Fruit fly (Drosophila melanogaster) whole organism, embryonic: ENCODE measurements around the gene Mtr3.
A peak's percentile ranks its signal among the peaks of the same experiment; 100 is the strongest.

Experiments used
- Adf1 ChIP-seq: fragments of 200-800 bp; sonication (Bioruptor generic); IDR thresholded peaks from 2 replicates; pipeline ENCODE4 v1.3.6; 2022; ENCODE audit warnings: missing biosample characterization, missing genetic modification characterization
- Aef1 ChIP-seq: fragments of 200-800 bp; sonication (Bioruptor generic); IDR thresholded peaks from 3 replicates; pipeline ENCODE4 v1.3.6; 2022; ENCODE audit warnings: missing biosample characterization, missing genetic modification characterization
- Atf3 ChIP-seq: fragments of 200-800 bp; sonication (Bioruptor generic); optimal IDR thresholded peaks from 3 replicates; lab custom pipeline; 2016; ENCODE audit warnings: missing biosample characterization, missing genetic modification characterization
- Atf6 ChIP-seq: fragments of 200-800 bp; sonication (Bioruptor generic); IDR thresholded peaks from 2 replicates; pipeline ENCODE4 v1.3.6; 2022; ENCODE audit warnings: missing biosample characterization, missing genetic modification characterization
- BtbVII ChIP-seq: fragments of 200-800 bp; sonication (Bioruptor generic); optimal IDR thresholded peaks from 3 replicates; lab custom pipeline; 2017; ENCODE audit warnings: missing biosample characterization, mild to moderate bottlenecking, missing genetic modification characterization
- Bteb2 ChIP-seq: fragments of 200-800 bp; sonication (Bioruptor generic); optimal IDR thresholded peaks from 2 replicates; lab custom pipeline; 2016; ENCODE audit warnings: missing biosample characterization, missing genetic modification characterization
- CG10147 ChIP-seq: fragments of 200-800 bp; sonication (Bioruptor generic); optimal IDR thresholded peaks from 2 replicates; lab custom pipeline; 2019; ENCODE audit warnings: missing biosample characterization, mild to moderate bottlenecking, missing genetic modification characterization, moderate library complexity
- CG10209 ChIP-seq: fragments of 200-800 bp; sonication (Bioruptor generic); optimal IDR thresholded peaks from 3 replicates; lab custom pipeline; 2017; ENCODE audit warnings: missing biosample characterization, mild to moderate bottlenecking, missing genetic modification characterization, missing genetic modification reagents
- CG11560 ChIP-seq: fragments of 200-800 bp; sonication (Bioruptor generic); IDR thresholded peaks from 3 replicates; pipeline ENCODE4 v1.3.6; 2022; ENCODE audit warnings: missing biosample characterization, missing genetic modification characterization
- CG12071 ChIP-seq: fragments of 200-800 bp; sonication (Bioruptor generic); optimal IDR thresholded peaks from 3 replicates; lab custom pipeline; 2018; ENCODE audit warnings: missing biosample characterization, mild to moderate bottlenecking, missing genetic modification characterization
- CG12104 ChIP-seq: fragments of 200-800 bp; sonication (Bioruptor generic); optimal IDR thresholded peaks from 3 replicates; lab custom pipeline; 2016; ENCODE audit warnings: missing biosample characterization, missing genetic modification characterization
- CG12299 ChIP-seq: fragments of 200-800 bp; sonication (Bioruptor generic); optimal IDR thresholded peaks from 2 replicates; lab custom pipeline; 2018; ENCODE audit warnings: missing biosample characterization, mild to moderate bottlenecking, missing genetic modification characterization
- CG1233 ChIP-seq: fragments of 200-800 bp; sonication (Bioruptor generic); optimal IDR thresholded peaks from 4 replicates; lab custom pipeline; 2018; ENCODE audit warnings: missing biosample characterization, mild to moderate bottlenecking, missing genetic modification characterization
- CG12769 ChIP-seq: fragments of 200-800 bp; sonication (Bioruptor generic); optimal IDR thresholded peaks from 2 replicates; lab custom pipeline; 2019; ENCODE audit warnings: missing biosample characterization, mild to moderate bottlenecking, missing genetic modification characterization, moderate library complexity
- CG16863 ChIP-seq: fragments of 200-800 bp; sonication (Bioruptor generic); optimal IDR thresholded peaks from 3 replicates; lab custom pipeline; 2016; ENCODE audit warnings: missing biosample characterization, missing genetic modification characterization
- CG18619 ChIP-seq: fragments of 200-800 bp; sonication (Bioruptor generic); optimal IDR thresholded peaks from 3 replicates; lab custom pipeline; 2017; ENCODE audit warnings: missing biosample characterization, mild to moderate bottlenecking, missing genetic modification characterization
- CG30431 ChIP-seq: fragments of 200-800 bp; sonication (Bioruptor generic); optimal IDR thresholded peaks from 2 replicates; lab custom pipeline; 2017; ENCODE audit warnings: missing biosample characterization, missing genetic modification characterization
- CG31365 ChIP-seq: fragments of 200-800 bp; sonication (Bioruptor generic); optimal IDR thresholded peaks from 2 replicates; lab custom pipeline; 2018; ENCODE audit warnings: missing biosample characterization, mild to moderate bottlenecking, missing genetic modification characterization
- CG4424 ChIP-seq: fragments of 200-800 bp; sonication (Bioruptor generic); optimal IDR thresholded peaks from 3 replicates; lab custom pipeline; 2016; ENCODE audit warnings: missing biosample characterization, missing genetic modification characterization
- CG5245 ChIP-seq: fragments of 200-800 bp; sonication (Bioruptor generic); optimal IDR thresholded peaks from 3 replicates; lab custom pipeline; 2016; ENCODE audit warnings: missing biosample characterization, missing genetic modification characterization
- CG7357 ChIP-seq: fragments of 200-800 bp; sonication (Bioruptor generic); IDR thresholded peaks from 3 replicates; pipeline ENCODE4 v1.3.6; 2022; ENCODE audit warnings: missing biosample characterization, missing genetic modification characterization
- Dbx ChIP-seq: fragments of 200-800 bp; sonication (Bioruptor generic); IDR thresholded peaks from 3 replicates; pipeline ENCODE4 v1.3.6; 2022; ENCODE audit warnings: missing biosample characterization, missing genetic modification characterization
- Dek ChIP-seq: fragments of 200-800 bp; sonication (Bioruptor generic); optimal IDR thresholded peaks from 3 replicates; lab custom pipeline; 2019; ENCODE audit warnings: missing biosample characterization, mild to moderate bottlenecking, missing genetic modification characterization, moderate library complexity
- Dref ChIP-seq: fragments of 200-800 bp; sonication (Bioruptor generic); IDR thresholded peaks from 2 replicates; pipeline ENCODE4 v1.3.6; 2022; ENCODE audit warnings: missing biosample characterization, missing genetic modification characterization
- Eip74EF ChIP-seq, 2 experiments: fragments of 200-800 bp in 1 of 2; fragments of >200 bp in 1 of 2; sonication (Bioruptor generic) in 1 of 2; optimal IDR thresholded peaks; 2 replicates each; lab custom pipeline; 2017 to 2019; ENCODE audit warnings: missing biosample characterization in 2 of 2, missing genetic modification characterization in 2 of 2, mild to moderate bottlenecking in 1 of 2, moderate library complexity in 1 of 2
- Fer2 ChIP-seq: fragments of 200-800 bp; sonication (Bioruptor generic); optimal IDR thresholded peaks from 2 replicates; lab custom pipeline; 2018; ENCODE audit warnings: missing biosample characterization, mild to moderate bottlenecking, missing genetic modification characterization, moderate library complexity
- Hand ChIP-seq: fragments of 200-800 bp; sonication (Bioruptor generic); optimal IDR thresholded peaks from 2 replicates; lab custom pipeline; 2017; ENCODE audit warnings: mild to moderate bottlenecking, missing biosample characterization, missing genetic modification reagents, missing genetic modification characterization
- Nf-YB ChIP-seq: fragments of 200-800 bp; sonication (Bioruptor generic); optimal IDR thresholded peaks from 3 replicates; lab custom pipeline; 2019; ENCODE audit warnings: missing biosample characterization, mild to moderate bottlenecking, missing genetic modification characterization, moderate library complexity
- Rfx ChIP-seq: fragments of 200-800 bp; sonication (Bioruptor generic); IDR thresholded peaks from 2 replicates; pipeline ENCODE4 v1.3.6; 2022; ENCODE audit warnings: missing biosample characterization, missing genetic modification characterization
- Sox100B ChIP-seq: fragments of 200-800 bp; sonication (Bioruptor generic); optimal IDR thresholded peaks from 3 replicates; lab custom pipeline; 2018; ENCODE audit warnings: missing biosample characterization, mild to moderate bottlenecking, missing genetic modification characterization
- abd-A ChIP-seq: fragments of 200-800 bp; sonication (Bioruptor generic); optimal IDR thresholded peaks from 3 replicates; lab custom pipeline; 2019; ENCODE audit warnings: missing biosample characterization, mild to moderate bottlenecking, missing genetic modification characterization, moderate library complexity
- ase ChIP-seq: fragments of 200-800 bp; sonication (Bioruptor generic); IDR thresholded peaks from 3 replicates; pipeline ENCODE4 v1.3.6; 2022; ENCODE audit warnings: missing biosample characterization, missing genetic modification characterization
- ci ChIP-seq: fragments of 200-800 bp; sonication (Bioruptor generic); IDR thresholded peaks from 3 replicates; pipeline ENCODE4 v1.3.6; 2022; ENCODE audit warnings: missing biosample characterization, missing genetic modification characterization
- corto ChIP-seq: fragments of 200-800 bp; sonication (Bioruptor generic); optimal IDR thresholded peaks from 2 replicates; lab custom pipeline; 2016; ENCODE audit warnings: missing biosample characterization, mild to moderate bottlenecking, missing genetic modification characterization, moderate library complexity
- cwo ChIP-seq: fragments of 200-800 bp; sonication (Bioruptor generic); optimal IDR thresholded peaks from 3 replicates; lab custom pipeline; 2017; ENCODE audit warnings: missing biosample characterization, missing genetic modification characterization, mild to moderate bottlenecking, moderate library complexity, missing genetic modification reagents
- dmrt11E ChIP-seq: fragments of 200-800 bp; sonication (Bioruptor generic); optimal IDR thresholded peaks from 3 replicates; lab custom pipeline; 2018; ENCODE audit warnings: missing biosample characterization, mild to moderate bottlenecking, missing genetic modification characterization, moderate library complexity
- h ChIP-seq: fragments of >200 bp; optimal IDR thresholded peaks from 2 replicates; lab custom pipeline; 2017
- kay ChIP-seq: fragments of 200-800 bp; sonication (Bioruptor generic); optimal IDR thresholded peaks from 2 replicates; lab custom pipeline; 2016; ENCODE audit warnings: missing biosample characterization, missing genetic modification characterization
- lmd ChIP-seq: fragments of 200-800 bp; sonication (Bioruptor generic); IDR thresholded peaks from 2 replicates; pipeline ENCODE4 v1.3.6; 2022; ENCODE audit warnings: missing biosample characterization, missing genetic modification characterization
- nau ChIP-seq: fragments of 200-800 bp; sonication (Bioruptor generic); optimal IDR thresholded peaks from 3 replicates; lab custom pipeline; 2017; ENCODE audit warnings: missing biosample characterization, mild to moderate bottlenecking, missing genetic modification characterization, missing genetic modification reagents
- otp ChIP-seq: fragments of 200-800 bp; sonication (Bioruptor generic); IDR thresholded peaks from 3 replicates; pipeline ENCODE4, ENCODE4 v1.3.6; 2022; ENCODE audit warnings: missing biosample characterization, missing genetic modification characterization
- pros ChIP-seq: fragments of 200-800 bp; sonication (Bioruptor generic); optimal IDR thresholded peaks from 3 replicates; lab custom pipeline; 2019; ENCODE audit warnings: missing biosample characterization, mild to moderate bottlenecking, missing genetic modification characterization, moderate library complexity
- salm ChIP-seq: fragments of 200-800 bp; sonication (Bioruptor generic); optimal IDR thresholded peaks from 2 replicates; lab custom pipeline; 2018; ENCODE audit warnings: missing biosample characterization, mild to moderate bottlenecking, missing genetic modification characterization
- slp2 ChIP-seq: fragments of 200-800 bp; sonication (Bioruptor generic); optimal IDR thresholded peaks from 2 replicates; lab custom pipeline; 2016; ENCODE audit warnings: missing biosample characterization, missing genetic modification characterization
- sna ChIP-seq: fragments of 200-800 bp; sonication (Bioruptor generic); IDR thresholded peaks from 2 replicates; pipeline ENCODE4 v1.3.6; 2022; ENCODE audit warnings: missing biosample characterization, missing genetic modification characterization; ENCODE audit not compliant: partially characterized antibody
- stc ChIP-seq: fragments of 200-800 bp; sonication (Bioruptor generic); IDR thresholded peaks from 2 replicates; pipeline ENCODE4 v1.3.6; 2022; ENCODE audit warnings: missing biosample characterization, missing genetic modification characterization
- twi ChIP-seq: fragments of 200-800 bp; optimal IDR thresholded peaks from 2 replicates; lab custom pipeline; 2019; ENCODE audit warnings: missing biosample characterization, mild to moderate bottlenecking, missing genetic modification characterization, moderate library complexity
- vfl ChIP-seq: fragments of 200-800 bp; sonication (Bioruptor generic); optimal IDR thresholded peaks from 2 replicates; lab custom pipeline; 2016; ENCODE audit warnings: missing biosample characterization, missing genetic modification characterization
- vvl ChIP-seq: fragments of 200-800 bp; sonication (Bioruptor generic); IDR thresholded peaks from 2 replicates; pipeline ENCODE4 v1.3.6; 2022; ENCODE audit warnings: missing biosample characterization, missing genetic modification characterization
- wek ChIP-seq: fragments of 200-800 bp; sonication (Bioruptor generic); optimal IDR thresholded peaks from 3 replicates; lab custom pipeline; 2018; ENCODE audit warnings: missing biosample characterization, mild to moderate bottlenecking, missing genetic modification characterization, moderate library complexity

Gene Mtr3

DNA sequence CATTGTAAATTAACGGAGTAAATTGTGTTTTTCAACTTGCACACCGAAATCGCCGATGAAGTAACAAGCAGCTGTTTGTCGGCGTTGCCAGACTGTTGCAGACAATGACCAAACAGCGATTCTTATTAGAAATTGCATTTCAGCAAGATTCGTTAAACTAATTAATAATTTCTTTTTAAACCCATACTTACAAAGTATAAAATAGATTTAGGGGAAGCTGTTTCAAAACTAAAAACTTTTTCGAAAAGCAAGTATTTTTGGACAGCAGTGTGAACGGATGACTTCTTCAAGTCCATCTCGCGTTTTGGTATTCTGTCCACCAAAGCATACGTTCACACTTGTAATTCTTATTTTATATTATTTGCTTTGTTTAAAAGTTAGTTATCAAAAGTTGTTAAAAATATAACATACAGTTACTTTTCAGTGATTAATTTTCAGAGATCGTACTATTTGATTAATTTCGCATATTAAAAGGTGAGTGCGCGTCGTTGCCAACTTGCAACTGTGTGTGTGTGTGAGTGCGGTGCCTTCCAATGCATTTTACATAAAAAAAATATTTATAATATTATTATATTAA, 15.0 kb upstream of the Mtr3 start, which contains the start of the genes CG8004 and RhoGDI (continued):
- TF ChIP-seq nau (GFP tag; lab: Kevin White, UChicago) (no peak), CG12769 (tag; lab: Kevin White, UChicago) (peak; percentile 59), twi (tag; lab: Kevin White, UChicago) (peak; percentile 42), ase (no peak), CG18619 (GFP tag; lab: Kevin White, UChicago) (peak; percentile 27), CG16863 (GFP tag; lab: Kevin White, UChicago) (peak; percentile 66), kay (GFP tag; lab: Kevin White, UChicago) (peak; percentile 65), Aef1 (GFP tag; lab: Robert Waterston, UW) (no peak), CG10209 (GFP tag; lab: Kevin White, UChicago) (peak; percentile 39), corto (no peak), Eip74EF (GFP tag; optimal IDR thresholded peaks at IDR 0.05; lab: Kevin White, UChicago) (peak in 1 of 2 experiments; percentile 24), vvl (peak; percentile 76), Fer2 (tag; lab: Kevin White, UChicago) (peak; percentile 45), slp2 (GFP tag; lab: Kevin White, UChicago) (peak; percentile 51), CG7357 (GFP tag; lab: Robert Waterston, UW) (peak; percentile 96), CG30431 (GFP tag; lab: Kevin White, UChicago) (no peak), stc (GFP tag; lab: Robert Waterston, UW) (0 out of 2 replicates have a peak, but pooled peaks have one; percentile 19), BtbVII (GFP tag; lab: Kevin White, UChicago) (no peak), cwo (GFP tag; lab: Kevin White, UChicago) (no peak), CG12299 (peak; percentile 73), CG31365 (tag; lab: Kevin White, UChicago) (no peak), Nf-YB (GFP tag; lab: Kevin White, UChicago) (peak; percentile 15), CG10147 (GFP tag; lab: Kevin White, UChicago) (peak; percentile 18), pros (GFP tag; lab: Kevin White, UChicago) (no peak), CG11560 (tag; lab: Robert Waterston, UW) (no peak), CG12104 (GFP tag; lab: Kevin White, UChicago) (peak; percentile 21), CG12071 (GFP tag; lab: Kevin White, UChicago) (no peak), Adf1 (GFP tag; lab: Robert Waterston, UW) (no peak), Atf6 (GFP tag; lab: Robert Waterston, UW) (no peak; the same call in 1 of the 2 replicates), Rfx (GFP tag; lab: Robert Waterston, UW) (peak; percentile 72), salm (no peak), Bteb2 (GFP tag; lab: Kevin White, UChicago) (peak; percentile 56), vfl (GFP tag; lab: Kevin White, UChicago) (peak; percentile 63), h (lab: Kevin White, UChicago) (no peak), sna (GFP tag; lab: Robert Waterston, UW) (0 out of 2 replicates have a peak, but pooled peaks have one; percentile 29), otp (GFP tag; lab: Robert Waterston, UW) (no peak), CG1233 (GFP tag; lab: Kevin White, UChicago) (no peak), Sox100B (no peak), dmrt11E (tag; lab: Kevin White, UChicago) (peak; percentile 52), ci (GFP tag; lab: Robert Waterston, UW) (peak; percentile 67; the same call in 2 of the 3 replicates), lmd (GFP tag; lab: Robert Waterston, UW) (peak; percentile 58; the same call in 1 of the 2 replicates), CG5245 (GFP tag; lab: Kevin White, UChicago) (peak; percentile 30), abd-A (tag; lab: Kevin White, UChicago) (no peak), Dek (tag; lab: Kevin White, UChicago) (peak; percentile 62), Dref (GFP tag; lab: Robert Waterston, UW) (no peak), wek (no peak), Hand (no peak), Dbx (GFP tag; lab: Robert Waterston, UW) (peak; percentile 51; the same call in 2 of the 3 replicates), Atf3 (peak; percentile 60), CG4424 (peak; percentile 57)
